Worm (Caenorhabditis elegans) whole organism, mixed stage, embryonic: ENCODE measurements around the gene nhr-193.

Source experiments
- nhr-237 ChIP-seq: fragments of 150-350 bp; optimal IDR thresholded peaks from 2 replicates; lab custom pipeline; 2014; ENCODE audit warnings: missing biosample characterization, missing genetic modification characterization
- nhr-76 ChIP-seq: sonication (generic microtip); optimal IDR thresholded peaks from 2 replicates; lab custom pipeline; 2017; ENCODE audit warnings: missing biosample characterization, missing genetic modification characterization

- no peak for TF ChIP-seq nhr-76 (tag; lab: Kevin White, UChicago)
- TF ChIP-seq nhr-237 (tag; lab: Kevin White, UChicago) = no peak
These were observed 35.1 kb downstream of the nhr-193 start for ce11 chrV:16377188-16377587.
